Fruit fly (Drosophila melanogaster): ENCODE results near the gene ras.

Gene ras

DNA sequence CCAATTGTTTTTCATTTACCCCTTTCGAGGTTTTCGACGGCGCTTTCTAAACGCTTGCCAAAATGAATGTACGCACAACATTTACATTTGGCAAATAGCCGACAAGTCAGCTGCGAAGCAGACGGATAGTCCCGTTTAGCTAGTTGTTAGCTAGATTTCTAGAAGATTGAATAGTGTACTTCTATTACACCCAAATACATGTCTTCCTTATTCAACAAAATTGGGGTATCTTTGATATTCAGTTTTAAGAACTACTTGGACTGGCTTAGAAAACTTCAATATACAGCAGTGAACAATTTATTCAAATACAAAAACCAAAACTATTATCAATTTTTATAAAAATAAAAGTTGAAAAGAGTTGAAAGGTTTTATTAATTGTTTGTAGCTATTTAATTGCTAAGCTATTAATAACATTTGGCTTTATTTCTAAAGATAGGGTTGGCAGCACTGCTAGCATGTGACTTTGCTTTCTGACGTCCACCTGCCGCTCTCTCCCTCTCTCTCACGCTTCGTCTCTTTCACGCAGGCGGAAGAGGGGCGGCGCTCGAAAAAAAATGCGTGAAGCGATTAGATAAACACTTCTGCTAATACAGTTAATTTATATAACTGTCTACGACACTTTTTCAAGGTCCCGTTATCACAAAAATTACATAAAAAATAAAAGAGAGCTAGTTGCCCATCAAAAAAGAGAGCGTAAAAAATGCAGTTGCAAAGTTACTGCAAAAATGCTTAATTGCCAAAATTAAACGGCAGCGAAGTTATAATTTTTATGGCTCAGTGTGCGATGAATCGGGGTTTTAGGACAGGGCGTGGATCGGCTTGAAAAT, 40.7 kb downstream of the ras start (continued):
- peak; percentile 72 for TF ChIP-seq CG15479 (GFP tag; optimal IDR thresholded peaks at IDR 0.05)
- TF ChIP-seq Dll (GFP tag; IDR thresholded peaks at IDR 0.05; ENCODE audit: partially characterized antibody), result no peak
- peak; percentile 43 for TF ChIP-seq CG9437 (GFP tag; optimal IDR thresholded peaks at IDR 0.05)
- TF ChIP-seq CG4328 (GFP tag; optimal IDR thresholded peaks at IDR 0.05), result peak; percentile 16
- no peak for TF ChIP-seq fd3F (GFP tag; optimal IDR thresholded peaks at IDR 0.05)
- peak; percentile 5 for TF ChIP-seq lab (GFP tag; optimal IDR thresholded peaks at IDR 0.05)
- no peak for TF ChIP-seq inv (GFP tag; IDR thresholded peaks at IDR 0.05; ENCODE audit: partially characterized antibody)
- peak; percentile 9 for TF ChIP-seq D19B (GFP tag; optimal IDR thresholded peaks at IDR 0.05)
- peak; percentile 60 for TF ChIP-seq sens (GFP tag)
- no peak for TF ChIP-seq CG34376 (GFP tag; optimal IDR thresholded peaks at IDR 0.05)
- no peak for TF ChIP-seq CG14860 (GFP tag; IDR thresholded peaks at IDR 0.05; ENCODE audit: partially characterized antibody)
- peak; percentile 35 for TF ChIP-seq CG2678 (tag; optimal IDR thresholded peaks at IDR 0.05)
- peak; percentile 26 for TF ChIP-seq Ssrp (tag; optimal IDR thresholded peaks at IDR 0.05)
- peak in 1 of 2 experiments; percentile 52 for TF ChIP-seq Trl (optimal IDR thresholded peaks at IDR 0.05)
- no peak for TF ChIP-seq Trl (GFP tag; optimal IDR thresholded peaks at IDR 0.05)
- TF ChIP-seq rib (GFP tag; IDR thresholded peaks at IDR 0.05), result peak; percentile 30; the same call in 1 of the 2 replicates
- TF ChIP-seq YL-1 (GFP tag; optimal IDR thresholded peaks at IDR 0.05), result no peak
- peak; percentile 44 for TF ChIP-seq grau (tag; optimal IDR thresholded peaks at IDR 0.05)
- TF ChIP-seq Eip74EF (GFP tag; optimal IDR thresholded peaks at IDR 0.05), result peak in 1 of 2 experiments; percentile 41
- 0 out of 2 replicates have a peak, but pooled peaks have one; percentile 6 for TF ChIP-seq E2f2 (GFP tag; IDR thresholded peaks at IDR 0.05)
- no peak for TF ChIP-seq CG5180 (GFP tag; optimal IDR thresholded peaks at IDR 0.05)
- no peak for TF ChIP-seq CG7357 (GFP tag; IDR thresholded peaks at IDR 0.05)
- no peak for TF ChIP-seq CG10654 (GFP tag; optimal IDR thresholded peaks at IDR 0.05)
- no peak for TF ChIP-seq tio (GFP tag; optimal IDR thresholded peaks at IDR 0.05)
- no peak for TF ChIP-seq Fer2 (tag; optimal IDR thresholded peaks at IDR 0.05)
- peak; percentile 16 for TF ChIP-seq CG12659 (GFP tag; optimal IDR thresholded peaks at IDR 0.05)
- TF ChIP-seq CG8388 (GFP tag; optimal IDR thresholded peaks at IDR 0.05), result peak; percentile 62
- TF ChIP-seq sqz (GFP tag; optimal IDR thresholded peaks at IDR 0.05), result peak; percentile 75
- TF ChIP-seq Adf1 (GFP tag; IDR thresholded peaks at IDR 0.05), result no peak
- peak; percentile 7 for TF ChIP-seq nmo (GFP tag; optimal IDR thresholded peaks at IDR 0.05)
- peak; percentile 6 for TF ChIP-seq CG13424 (tag; optimal IDR thresholded peaks at IDR 0.05)
- peak; percentile 5 for TF ChIP-seq bcd (GFP tag; optimal IDR thresholded peaks at IDR 0.05)
- 0 out of 3 replicates have a peak, but pooled peaks have one; percentile 33 for TF ChIP-seq HLH4C (GFP tag; IDR thresholded peaks at IDR 0.05; ENCODE audit: partially characterized antibody)
- TF ChIP-seq CG11504 (tag; optimal IDR thresholded peaks at IDR 0.05), result peak; percentile 23
- no peak for TF ChIP-seq dmrt99B (tag; optimal IDR thresholded peaks at IDR 0.05)
- peak; percentile 0 for TF ChIP-seq az2 (GFP tag; optimal IDR thresholded peaks at IDR 0.05)
- no peak for TF ChIP-seq crc (GFP tag; optimal IDR thresholded peaks at IDR 0.05)
- peak; percentile 12 for TF ChIP-seq twi (tag; optimal IDR thresholded peaks at IDR 0.05)
- TF ChIP-seq amos (GFP tag; IDR thresholded peaks at IDR 0.05; ENCODE audit: partially characterized antibody), result no peak
- no peak for TF ChIP-seq CG13624 (GFP tag; optimal IDR thresholded peaks at IDR 0.05)
- 0 out of 2 replicates have a peak, but pooled peaks have one; percentile 22 for TF ChIP-seq CG32532 (GFP tag; IDR thresholded peaks at IDR 0.05)
- peak; percentile 11 for TF ChIP-seq CG13775 (GFP tag; optimal IDR thresholded peaks at IDR 0.05)
- TF ChIP-seq CoRest (tag; optimal IDR thresholded peaks at IDR 0.05), result peak; percentile 50
- TF ChIP-seq Hr39 (optimal IDR thresholded peaks at IDR 0.05), result no peak
- TF ChIP-seq CG15269 (tag; optimal IDR thresholded peaks at IDR 0.05), result peak; percentile 27
- peak; percentile 63 for TF ChIP-seq cwo (GFP tag; optimal IDR thresholded peaks at IDR 0.05)
- no peak for TF ChIP-seq lmd (GFP tag; IDR thresholded peaks at IDR 0.05)
- peak; percentile 90 for TF ChIP-seq Sry-β (GFP tag; optimal IDR thresholded peaks at IDR 0.05)

All from whole organism, embryonic.